Worm (Caenorhabditis elegans) whole organism, young adult: Measurements from ENCODE around the gene ZK666.11.

Experiments used
- B0261.1 ChIP-seq: sonication (generic microtip); optimal IDR thresholded peaks from 2 replicates; lab custom pipeline; 2016; ENCODE audit warnings: mild to moderate bottlenecking, missing genetic modification characterization, moderate library complexity, missing compliant biosample characterization
- ama-1 ChIP-seq, 3 experiments: fragments of 150-350 bp in 1 of 3; sonication (generic microtip) in 2 of 3; optimal IDR thresholded peaks; 2 replicates each; lab custom pipeline; 2014 to 2018; ENCODE audit warnings: missing biosample characterization in 2 of 3, missing genetic modification characterization in 2 of 3, missing genetic modification reagents in 2 of 3
- attf-3 ChIP-seq: fragments of 200-800 bp; sonication (Bioruptor generic); conservative IDR thresholded peaks from 2 replicates; pipeline ENCODE4 v1.3.6; 2022; ENCODE audit warnings: missing genetic modification reagents, missing genetic modification characterization, missing compliant biosample characterization
- ceh-100 ChIP-seq: fragments of 200-800 bp; sonication (Bioruptor generic); IDR thresholded peaks from 2 replicates; pipeline ENCODE4 v1.3.6; 2022; ENCODE audit warnings: missing genetic modification reagents, missing genetic modification characterization, missing compliant biosample characterization
- him-1 ChIP-seq: sonication (generic microtip); optimal IDR thresholded peaks from 2 replicates; lab custom pipeline; 2016; ENCODE audit warnings: missing genotype, missing genetic modification reagents, missing genetic modification characterization, missing compliant biosample characterization
- hmg-1.2 ChIP-seq: fragments of 200-800 bp; sonication (Bioruptor generic); IDR thresholded peaks from 2 replicates; pipeline ENCODE4 v1.3.6; 2022; ENCODE audit warnings: missing genetic modification reagents, missing genetic modification characterization, missing compliant biosample characterization
- let-607 ChIP-seq, 2 experiments: fragments of 200-800 bp in 1 of 2; sonication (Bioruptor generic) in 1 of 2; sonication (generic microtip) in 1 of 2; optimal IDR thresholded peaks; 2 replicates each; lab custom pipeline; 2016 to 2018; ENCODE audit warnings: mild to moderate bottlenecking in 2 of 2, missing compliant biosample characterization in 2 of 2, missing genetic modification characterization in 2 of 2, moderate library complexity in 2 of 2, missing genotype in 1 of 2
- mcd-1 ChIP-seq: fragments of 200-800 bp; sonication (Bioruptor generic); IDR thresholded peaks from 2 replicates; pipeline ENCODE4 v1.3.6; 2022; ENCODE audit warnings: missing genetic modification reagents, missing genetic modification characterization, missing compliant biosample characterization
- mxl-1 ChIP-seq: sonication (generic microtip); optimal IDR thresholded peaks from 2 replicates; lab custom pipeline; 2016; ENCODE audit warnings: missing genetic modification characterization, missing compliant biosample characterization
- rcor-1 ChIP-seq: fragments of 200-800 bp; sonication (Bioruptor generic); IDR thresholded peaks from 2 replicates; pipeline ENCODE4 v1.3.6; 2022; ENCODE audit warnings: missing genetic modification reagents, missing genetic modification characterization, missing compliant biosample characterization
- unc-62 ChIP-seq: fragments of 150-350 bp; optimal IDR thresholded peaks from 2 replicates; lab custom pipeline; 2014; ENCODE audit warnings: missing biosample characterization, missing genetic modification reagents, missing genetic modification characterization
- ztf-26 ChIP-seq: sonication (generic microtip); optimal IDR thresholded peaks from 2 replicates; lab custom pipeline; 2017; ENCODE audit warnings: missing genetic modification characterization, missing compliant biosample characterization

ce11 chrII:10464230-10464920, 17.9 kb upstream of the ZK666.11 start, which contains the start of the genes ZK673.6 and sdz-37:
- TF ChIP-seq unc-62 (GFP tag; lab: Kevin White, UChicago) (no peak), B0261.1 (tag; lab: Kevin White, UChicago) (no peak), mxl-1 (no peak), ceh-100 (no peak), let-607 (tag; optimal IDR thresholded peaks at IDR 0.05; lab: Kevin White, UChicago) (no peak), ztf-26 (tag; lab: Kevin White, UChicago) (no peak), ama-1 (optimal IDR thresholded peaks at IDR 0.05; lab: Kevin White, UChicago) (no peak), ama-1 (GFP tag; optimal IDR thresholded peaks at IDR 0.05; lab: Kevin White, UChicago) (no peak), attf-3 (GFP tag; lab: Robert Waterston, UW) (no peak), hmg-1.2 (GFP tag; lab: Robert Waterston, UW) (no peak), mcd-1 (GFP tag; lab: Robert Waterston, UW) (no peak), him-1 (tag; lab: Kevin White, UChicago) (no peak), rcor-1 (GFP tag; lab: Robert Waterston, UW) (no peak)
